Fruit fly (Drosophila melanogaster) whole organism, embryonic: Measurements from ENCODE around the gene Glt.

Experiments used
- Atf3 ChIP-seq: fragments of 200-800 bp; sonication (Bioruptor generic); optimal IDR thresholded peaks from 3 replicates; lab custom pipeline; 2016; ENCODE audit warnings: missing biosample characterization, missing genetic modification characterization
- Atf6 ChIP-seq: fragments of 200-800 bp; sonication (Bioruptor generic); IDR thresholded peaks from 2 replicates; pipeline ENCODE4 v1.3.6; 2022; ENCODE audit warnings: missing biosample characterization, missing genetic modification characterization
- Blimp-1 ChIP-seq: fragments of 200-800 bp; sonication (Bioruptor generic); optimal IDR thresholded peaks from 3 replicates; lab custom pipeline; 2018; ENCODE audit warnings: missing biosample characterization, missing genetic modification characterization, mild to moderate bottlenecking, moderate library complexity, missing genetic modification reagents
- CG10366 ChIP-seq: fragments of 200-800 bp; sonication (Bioruptor generic); IDR thresholded peaks from 2 replicates; pipeline ENCODE4 v1.3.6; 2022; ENCODE audit warnings: missing biosample characterization, missing genetic modification characterization
- CG10543 ChIP-seq: fragments of 200-800 bp; sonication (Bioruptor generic); optimal IDR thresholded peaks from 3 replicates; lab custom pipeline; 2017; ENCODE audit warnings: missing biosample characterization, mild to moderate bottlenecking, missing genetic modification characterization, moderate library complexity
- CG12155 ChIP-seq: fragments of 200-800 bp; sonication (Bioruptor generic); optimal IDR thresholded peaks from 3 replicates; lab custom pipeline; 2016; ENCODE audit warnings: missing biosample characterization, missing genetic modification characterization
- CG12299 ChIP-seq: fragments of 200-800 bp; sonication (Bioruptor generic); optimal IDR thresholded peaks from 2 replicates; lab custom pipeline; 2018; ENCODE audit warnings: missing biosample characterization, mild to moderate bottlenecking, missing genetic modification characterization
- CG12942 ChIP-seq: fragments of 200-800 bp; sonication (Bioruptor generic); optimal IDR thresholded peaks from 3 replicates; lab custom pipeline; 2016; ENCODE audit warnings: missing biosample characterization, missing genetic modification characterization
- CG14441 ChIP-seq: fragments of 200-800 bp; sonication (Bioruptor generic); IDR thresholded peaks from 2 replicates; pipeline ENCODE4 v1.3.6; 2022; ENCODE audit warnings: missing biosample characterization, missing genetic modification characterization
- CG14860 ChIP-seq: fragments of 200-800 bp; sonication (Bioruptor generic); IDR thresholded peaks from 3 replicates; pipeline ENCODE4 v1.3.6; 2022; ENCODE audit warnings: missing biosample characterization, missing genetic modification characterization; ENCODE audit not compliant: partially characterized antibody
- CG18262 ChIP-seq: fragments of 200-800 bp; optimal IDR thresholded peaks from 3 replicates; lab custom pipeline; 2019; ENCODE audit warnings: missing biosample characterization, mild to moderate bottlenecking, missing genetic modification characterization, moderate library complexity
- CG18599 ChIP-seq: fragments of 200-800 bp; sonication (Bioruptor generic); optimal IDR thresholded peaks from 3 replicates; lab custom pipeline; 2017; ENCODE audit warnings: missing biosample characterization, missing genetic modification characterization, mild to moderate bottlenecking, moderate library complexity, missing genetic modification reagents
- CG2712 ChIP-seq: fragments of 200-800 bp; optimal IDR thresholded peaks from 3 replicates; lab custom pipeline; 2019; ENCODE audit warnings: missing biosample characterization, mild to moderate bottlenecking, missing genetic modification characterization, moderate library complexity
- CG30020 ChIP-seq: fragments of 200-800 bp; optimal IDR thresholded peaks from 2 replicates; lab custom pipeline; 2019; ENCODE audit warnings: missing biosample characterization, mild to moderate bottlenecking, missing genetic modification characterization, moderate library complexity
- CG31388 ChIP-seq: fragments of 200-800 bp; sonication (Bioruptor generic); optimal IDR thresholded peaks from 2 replicates; lab custom pipeline; 2016; ENCODE audit warnings: missing biosample characterization, missing genetic modification characterization
- CG3838 ChIP-seq: fragments of 200-800 bp; sonication (Bioruptor generic); optimal IDR thresholded peaks from 3 replicates; lab custom pipeline; 2016; ENCODE audit warnings: missing biosample characterization, missing genetic modification characterization
- CG4424 ChIP-seq: fragments of 200-800 bp; sonication (Bioruptor generic); optimal IDR thresholded peaks from 3 replicates; lab custom pipeline; 2016; ENCODE audit warnings: missing biosample characterization, missing genetic modification characterization
- CG4820 ChIP-seq: fragments of 200-800 bp; sonication (Bioruptor generic); optimal IDR thresholded peaks from 3 replicates; lab custom pipeline; 2016; ENCODE audit warnings: missing biosample characterization, missing genetic modification characterization
- CG6254 ChIP-seq: fragments of 200-800 bp; sonication (Bioruptor generic); optimal IDR thresholded peaks from 3 replicates; lab custom pipeline; 2017; ENCODE audit warnings: mild to moderate bottlenecking, missing biosample characterization, missing genetic modification reagents, missing genetic modification characterization
- Dbx ChIP-seq: fragments of 200-800 bp; sonication (Bioruptor generic); IDR thresholded peaks from 3 replicates; pipeline ENCODE4 v1.3.6; 2022; ENCODE audit warnings: missing biosample characterization, missing genetic modification characterization
- Dip2 ChIP-seq: fragments of 200-800 bp; sonication (Bioruptor generic); IDR thresholded peaks from 2 replicates; pipeline ENCODE4 v1.3.6; 2022; ENCODE audit warnings: missing biosample characterization, missing genetic modification characterization
- Dll ChIP-seq: fragments of 200-800 bp; sonication (Bioruptor generic); IDR thresholded peaks from 4 replicates; pipeline ENCODE4 v1.3.6; 2022; ENCODE audit warnings: missing biosample characterization, missing genetic modification characterization; ENCODE audit not compliant: partially characterized antibody
- ERR ChIP-seq: fragments of 200-800 bp; sonication (Bioruptor generic); optimal IDR thresholded peaks from 2 replicates; lab custom pipeline; 2016; ENCODE audit warnings: missing biosample characterization, missing genetic modification characterization
- Fer2 ChIP-seq: fragments of 200-800 bp; sonication (Bioruptor generic); optimal IDR thresholded peaks from 2 replicates; lab custom pipeline; 2018; ENCODE audit warnings: missing biosample characterization, mild to moderate bottlenecking, missing genetic modification characterization, moderate library complexity
- Hr3 ChIP-seq: fragments of 200-800 bp; sonication (Bioruptor generic); optimal IDR thresholded peaks from 3 replicates; lab custom pipeline; 2016; ENCODE audit warnings: missing biosample characterization, missing genetic modification characterization
- Hr78 ChIP-seq, 2 experiments: fragments of 200-800 bp in 1 of 2; fragments of >200 bp in 1 of 2; sonication (Bioruptor generic) in 1 of 2; optimal IDR thresholded peaks; 2 replicates each; lab custom pipeline; 2017 to 2019; ENCODE audit warnings: missing biosample characterization in 2 of 2, missing genetic modification characterization in 2 of 2, mild to moderate bottlenecking in 1 of 2, moderate library complexity in 1 of 2
- NC2α ChIP-seq: fragments of 200-800 bp; sonication (Bioruptor generic); optimal IDR thresholded peaks from 2 replicates; lab custom pipeline; 2016; ENCODE audit warnings: missing biosample characterization, missing genetic modification characterization
- Vsx1 ChIP-seq: fragments of 200-800 bp; sonication (Bioruptor generic); optimal IDR thresholded peaks from 2 replicates; lab custom pipeline; 2017; ENCODE audit warnings: missing biosample characterization, mild to moderate bottlenecking, missing genetic modification characterization, missing genetic modification reagents
- ato ChIP-seq: fragments of 200-800 bp; sonication (Bioruptor generic); IDR thresholded peaks from 2 replicates; pipeline ENCODE4 v1.3.6; 2022; ENCODE audit warnings: missing biosample characterization, missing genetic modification characterization; ENCODE audit not compliant: partially characterized antibody
- caup ChIP-seq: fragments of 200-800 bp; sonication (Bioruptor generic); optimal IDR thresholded peaks from 3 replicates; lab custom pipeline; 2017; ENCODE audit warnings: missing biosample characterization, mild to moderate bottlenecking, missing genetic modification characterization, moderate library complexity; ENCODE audit not compliant: severe bottlenecking
- chm ChIP-seq: fragments of 200-800 bp; sonication (Bioruptor generic); IDR thresholded peaks from 2 replicates; pipeline ENCODE4 v1.3.6; 2022; ENCODE audit warnings: missing biosample characterization, missing genetic modification characterization
- cwo ChIP-seq: fragments of 200-800 bp; sonication (Bioruptor generic); optimal IDR thresholded peaks from 3 replicates; lab custom pipeline; 2017; ENCODE audit warnings: missing biosample characterization, missing genetic modification characterization, mild to moderate bottlenecking, moderate library complexity, missing genetic modification reagents
- eyg ChIP-seq: fragments of 200-800 bp; sonication (Bioruptor generic); optimal IDR thresholded peaks from 3 replicates; lab custom pipeline; 2016; ENCODE audit warnings: missing biosample characterization, missing genetic modification characterization
- gce ChIP-seq: fragments of 200-800 bp; sonication (Bioruptor generic); IDR thresholded peaks from 3 replicates; pipeline ENCODE4 v1.3.6; 2022; ENCODE audit warnings: missing biosample characterization, missing genetic modification characterization
- gsb ChIP-seq: fragments of 200-800 bp; sonication (Bioruptor generic); IDR thresholded peaks from 2 replicates; pipeline ENCODE4 v1.3.6; 2022; ENCODE audit warnings: missing biosample characterization, missing genetic modification characterization
- ind ChIP-seq: fragments of 200-800 bp; sonication (Bioruptor generic); optimal IDR thresholded peaks from 3 replicates; lab custom pipeline; 2016; ENCODE audit warnings: missing biosample characterization, missing genetic modification characterization
- lmd ChIP-seq: fragments of 200-800 bp; sonication (Bioruptor generic); IDR thresholded peaks from 2 replicates; pipeline ENCODE4 v1.3.6; 2022; ENCODE audit warnings: missing biosample characterization, missing genetic modification characterization
- nau ChIP-seq: fragments of 200-800 bp; sonication (Bioruptor generic); optimal IDR thresholded peaks from 3 replicates; lab custom pipeline; 2017; ENCODE audit warnings: missing biosample characterization, mild to moderate bottlenecking, missing genetic modification characterization, missing genetic modification reagents
- otp ChIP-seq: fragments of 200-800 bp; sonication (Bioruptor generic); IDR thresholded peaks from 3 replicates; pipeline ENCODE4, ENCODE4 v1.3.6; 2022; ENCODE audit warnings: missing biosample characterization, missing genetic modification characterization
- pfk ChIP-seq: fragments of 200-800 bp; sonication (Bioruptor generic); optimal IDR thresholded peaks from 2 replicates; lab custom pipeline; 2018; ENCODE audit warnings: missing biosample characterization, mild to moderate bottlenecking, missing genetic modification characterization, moderate library complexity
- pros ChIP-seq: fragments of 200-800 bp; sonication (Bioruptor generic); optimal IDR thresholded peaks from 3 replicates; lab custom pipeline; 2019; ENCODE audit warnings: missing biosample characterization, mild to moderate bottlenecking, missing genetic modification characterization, moderate library complexity
- repo ChIP-seq: fragments of 200-800 bp; sonication (Bioruptor generic); optimal IDR thresholded peaks from 2 replicates; lab custom pipeline; 2016; ENCODE audit warnings: missing biosample characterization, missing genetic modification characterization
- ro ChIP-seq: fragments of 200-800 bp; sonication (Bioruptor generic); IDR thresholded peaks from 2 replicates; pipeline ENCODE4 v1.3.6; 2022; ENCODE audit warnings: missing biosample characterization, missing genetic modification characterization
- row ChIP-seq: fragments of 200-800 bp; sonication (Bioruptor generic); IDR thresholded peaks from 3 replicates; pipeline ENCODE4 v1.3.6; 2022; ENCODE audit warnings: missing biosample characterization, missing genetic modification characterization
- sima ChIP-seq: fragments of 200-800 bp; sonication (Bioruptor generic); optimal IDR thresholded peaks from 2 replicates; lab custom pipeline; 2016; ENCODE audit warnings: missing biosample characterization, missing genetic modification characterization
- slbo ChIP-seq: fragments of 200-800 bp; sonication (Bioruptor generic); IDR thresholded peaks from 2 replicates; pipeline ENCODE4 v1.3.6; 2022; ENCODE audit warnings: missing biosample characterization, missing genetic modification characterization
- sob ChIP-seq: fragments of 200-800 bp; sonication (Bioruptor generic); IDR thresholded peaks from 2 replicates; pipeline ENCODE4 v1.3.6; 2022; ENCODE audit warnings: missing biosample characterization, missing genetic modification characterization
- stc ChIP-seq: fragments of 200-800 bp; sonication (Bioruptor generic); IDR thresholded peaks from 2 replicates; pipeline ENCODE4 v1.3.6; 2022; ENCODE audit warnings: missing biosample characterization, missing genetic modification characterization
- trem ChIP-seq: fragments of 200-800 bp; optimal IDR thresholded peaks from 3 replicates; lab custom pipeline; 2019; ENCODE audit warnings: missing biosample characterization, mild to moderate bottlenecking, missing genetic modification characterization, moderate library complexity
- usp ChIP-seq: fragments of >200 bp; optimal IDR thresholded peaks from 2 replicates; lab custom pipeline; 2017; ENCODE audit warnings: missing biosample characterization, missing genetic modification characterization

Gene Glt

dm6 chr2L:8633671-8634391 is 38.7 kb upstream of the Glt start (continued):
- TF ChIP-seq lmd (no peak), Fer2 (tag; lab: Kevin White, UChicago) (no peak), CG10366 (GFP tag; lab: Robert Waterston, UW) (peak; percentile 46; the same call in 1 of the 2 replicates), otp (GFP tag; lab: Robert Waterston, UW) (no peak), ro (GFP tag; lab: Robert Waterston, UW) (no peak), slbo (GFP tag; lab: Robert Waterston, UW) (peak; percentile 21; the same call in 1 of the 2 replicates), gce (GFP tag; lab: Robert Waterston, UW) (no peak), Dip2 (GFP tag; lab: Robert Waterston, UW) (no peak), sima (GFP tag; lab: Kevin White, UChicago) (no peak), caup (GFP tag; lab: Kevin White, UChicago) (no peak), Hr3 (GFP tag; lab: Kevin White, UChicago) (peak; percentile 1), CG12942 (GFP tag; lab: Kevin White, UChicago) (no peak), CG18599 (GFP tag; lab: Kevin White, UChicago) (peak; percentile 41), CG12299 (tag; lab: Kevin White, UChicago) (no peak), ind (peak; percentile 13), CG4424 (GFP tag; lab: Kevin White, UChicago) (no peak), repo (GFP tag; lab: Kevin White, UChicago) (no peak), CG14441 (0 out of 2 replicates have a peak, but pooled peaks have one; percentile 41), Dll (GFP tag; lab: Robert Waterston, UW) (no peak), Dbx (GFP tag; lab: Robert Waterston, UW) (no peak), eyg (GFP tag; lab: Kevin White, UChicago) (no peak), CG3838 (GFP tag; lab: Kevin White, UChicago) (no peak), CG10543 (no peak), ato (GFP tag; lab: Robert Waterston, UW) (no peak), CG14860 (GFP tag; lab: Robert Waterston, UW) (no peak), CG30020 (tag; lab: Kevin White, UChicago) (no peak), CG2712 (peak; percentile 13), Blimp-1 (GFP tag; lab: Kevin White, UChicago) (no peak), pros (GFP tag; lab: Kevin White, UChicago) (no peak), row (GFP tag; lab: Robert Waterston, UW) (no peak; the same call in 2 of the 3 replicates), Atf3 (GFP tag; lab: Kevin White, UChicago) (no peak), Hr78 (GFP tag; optimal IDR thresholded peaks at IDR 0.05; lab: Kevin White, UChicago) (no peak), trem (tag; lab: Kevin White, UChicago) (no peak), cwo (GFP tag; lab: Kevin White, UChicago) (no peak), NC2α (GFP tag; lab: Kevin White, UChicago) (no peak), nau (GFP tag; lab: Kevin White, UChicago) (no peak), gsb (no peak), sob (GFP tag; lab: Robert Waterston, UW) (peak; percentile 17; the same call in 1 of the 2 replicates), CG31388 (GFP tag; lab: Kevin White, UChicago) (no peak), stc (GFP tag; lab: Robert Waterston, UW) (no peak), usp (GFP tag; lab: Kevin White, UChicago) (no peak), CG18262 (tag; lab: Kevin White, UChicago) (peak; percentile 20), Atf6 (GFP tag; lab: Robert Waterston, UW) (no peak; the same call in 1 of the 2 replicates), CG6254 (GFP tag; lab: Kevin White, UChicago) (no peak), CG12155 (no peak), CG4820 (GFP tag; lab: Kevin White, UChicago) (no peak), chm (GFP tag; lab: Robert Waterston, UW) (no peak), Vsx1 (GFP tag; lab: Kevin White, UChicago) (no peak), pfk (GFP tag; lab: Kevin White, UChicago) (peak; percentile 93), ERR (GFP tag; lab: Kevin White, UChicago) (no peak)
